Fruit fly (Drosophila melanogaster) whole organism, prepupa: Measurements from ENCODE around the gene CG17637.

Source experiments
- CG6854 ChIP-seq: fragments of 200-800 bp; sonication (Bioruptor generic); optimal IDR thresholded peaks from 2 replicates; lab custom pipeline; 2017; ENCODE audit warnings: missing biosample characterization, mild to moderate bottlenecking, missing genetic modification characterization
- Eip75B ChIP-seq: fragments of 200-800 bp; sonication (Bioruptor generic); optimal IDR thresholded peaks from 3 replicates; lab custom pipeline; 2016; ENCODE audit warnings: missing biosample characterization, missing genetic modification characterization
- Eip78C ChIP-seq: fragments of 200-800 bp; sonication (Bioruptor generic); peaks from one replicate; lab custom pipeline; 2016; ENCODE audit warnings: missing biosample characterization, missing genetic modification characterization
- Lpt ChIP-seq: fragments of 200-800 bp; sonication (Bioruptor generic); optimal IDR thresholded peaks from 3 replicates; lab custom pipeline; 2016; ENCODE audit warnings: missing biosample characterization, missing genetic modification characterization
- cyc ChIP-seq: fragments of 200-800 bp; sonication (Bioruptor generic); optimal IDR thresholded peaks from 3 replicates; lab custom pipeline; 2016; ENCODE audit warnings: missing biosample characterization, missing genetic modification characterization
- fd85E ChIP-seq: fragments of 200-800 bp; sonication (Bioruptor generic); optimal IDR thresholded peaks from 3 replicates; lab custom pipeline; 2016; ENCODE audit warnings: missing biosample characterization, missing genetic modification characterization

- TF ChIP-seq Eip75B (GFP tag; lab: Kevin White, UChicago) (peak; percentile 84), cyc (peak; percentile 59), CG6854 (GFP tag; lab: Kevin White, UChicago) (peak; percentile 6), fd85E (peak; percentile 64), Eip78C (peak; percentile 93), Lpt (GFP tag; lab: Kevin White, UChicago) (peak; percentile 62)
These were observed 36.4 kb downstream of the CG17637 start, which contains the start of gene Rcd2 for dm6 chr3L:20540182-20540974.
